Worm (Caenorhabditis elegans): ENCODE results near the gene his-62.

The his-62 gene

ce11 chrIV:7530226-7531070 is 44.1 kb downstream of the his-62 start (continued):
- no peak for TF ChIP-seq fkh-4 (tag; optimal IDR thresholded peaks at IDR 0.05; ENCODE audit: borderline replicate concordance)
- no peak for TF ChIP-seq unc-98 (GFP tag; IDR thresholded peaks at IDR 0.05)
- TF ChIP-seq ceh-8 (GFP tag; optimal IDR thresholded peaks at IDR 0.05) = no peak
- TF ChIP-seq lin-39 (tag; optimal IDR thresholded peaks at IDR 0.05) = no peak
- no peak for TF ChIP-seq nhr-90 (tag; optimal IDR thresholded peaks at IDR 0.05; ENCODE audit: poor library complexity)
- no peak for TF ChIP-seq unc-30 (tag; optimal IDR thresholded peaks at IDR 0.05)
- no peak for TF ChIP-seq rnt-1 (tag; optimal IDR thresholded peaks at IDR 0.05)
- no peak for TF ChIP-seq sup-37 (GFP tag; optimal IDR thresholded peaks at IDR 0.05)
- no peak for TF ChIP-seq skn-1 (tag; optimal IDR thresholded peaks at IDR 0.05)
- no peak for TF ChIP-seq unc-62 (GFP tag; optimal IDR thresholded peaks at IDR 0.05)
- no peak for TF ChIP-seq nhr-12 (tag; optimal IDR thresholded peaks at IDR 0.05)
- peak; percentile 30 for TF ChIP-seq nhr-20 (tag; optimal IDR thresholded peaks at IDR 0.05)
- no peak for TF ChIP-seq nhr-11 (tag; optimal IDR thresholded peaks at IDR 0.05)
- TF ChIP-seq vab-15 (tag; optimal IDR thresholded peaks at IDR 0.05) = no peak
- peak; percentile 40 for TF ChIP-seq dsc-1 (tag; optimal IDR thresholded peaks at IDR 0.05)
- no peak for TF ChIP-seq C04F5.9 (tag; optimal IDR thresholded peaks at IDR 0.05)
- TF ChIP-seq ztf-11 (tag; optimal IDR thresholded peaks at IDR 0.05) = no peak
- no peak for TF ChIP-seq dpl-1 (GFP tag; optimal IDR thresholded peaks at IDR 0.05)
- TF ChIP-seq lir-3 (tag; optimal IDR thresholded peaks at IDR 0.05; ENCODE audit: poor library complexity) = no peak
- no peak for TF ChIP-seq alr-1 (tag; optimal IDR thresholded peaks at IDR 0.05; ENCODE audit: borderline replicate concordance)
- TF ChIP-seq unc-86 (tag; optimal IDR thresholded peaks at IDR 0.05) = no peak
- TF ChIP-seq unc-130 (tag; optimal IDR thresholded peaks at IDR 0.05) = no peak
- TF ChIP-seq ceh-90 (tag; optimal IDR thresholded peaks at IDR 0.05) = no peak
- no peak for TF ChIP-seq nhr-28 (tag; optimal IDR thresholded peaks at IDR 0.05)
- TF ChIP-seq snu-23 (GFP tag; optimal IDR thresholded peaks at IDR 0.05) = peak; percentile 56
- TF ChIP-seq fkh-8 (tag; optimal IDR thresholded peaks at IDR 0.05) = no peak
- TF ChIP-seq ces-1 (GFP tag; optimal IDR thresholded peaks at IDR 0.05) = no peak
- TF ChIP-seq nhr-76 (tag; optimal IDR thresholded peaks at IDR 0.05) = no peak
- no peak for TF ChIP-seq efl-3 (GFP tag; optimal IDR thresholded peaks at IDR 0.05)
- TF ChIP-seq ceh-82 (tag; optimal IDR thresholded peaks at IDR 0.05) = no peak
- TF ChIP-seq fos-1 (tag; optimal IDR thresholded peaks at IDR 0.05) = no peak
- peak; percentile 26 for TF ChIP-seq mep-1 (tag; optimal IDR thresholded peaks at IDR 0.05)
- peak in 1 of 2 experiments; percentile 4 for TF ChIP-seq mdl-1 (tag; optimal IDR thresholded peaks at IDR 0.05)
- TF ChIP-seq tlp-1 (tag; optimal IDR thresholded peaks at IDR 0.05) = no peak
- no peak for TF ChIP-seq ets-5 (GFP tag; IDR thresholded peaks at IDR 0.05)
- TF ChIP-seq mef-2 (tag; optimal IDR thresholded peaks at IDR 0.05) = no peak
- TF ChIP-seq elt-2 (tag; optimal IDR thresholded peaks at IDR 0.05) = no peak
- TF ChIP-seq pag-3 (tag; optimal IDR thresholded peaks at IDR 0.05; ENCODE audit: borderline replicate concordance, insufficient read depth) = no peak
- TF ChIP-seq zag-1 (tag; optimal IDR thresholded peaks at IDR 0.05) = no peak
- TF ChIP-seq aly-2 (tag; optimal IDR thresholded peaks at IDR 0.05) = no peak
- TF ChIP-seq lin-13 (GFP tag; optimal IDR thresholded peaks at IDR 0.05) = no peak
- TF ChIP-seq nhr-84 (tag; optimal IDR thresholded peaks at IDR 0.05) = no peak
- TF ChIP-seq nhr-77 (tag; optimal IDR thresholded peaks at IDR 0.05) = no peak
- no peak for TF ChIP-seq sox-4 (tag; optimal IDR thresholded peaks at IDR 0.05)
- TF ChIP-seq lin-15B (tag; optimal IDR thresholded peaks at IDR 0.05) = no peak
- TF ChIP-seq pax-3 (tag; optimal IDR thresholded peaks at IDR 0.05) = no peak
- TF ChIP-seq lin-35 (GFP tag; optimal IDR thresholded peaks at IDR 0.05) = no peak
- peak in 3 of 6 experiments; percentile 2 to 59 (median 12) for TF ChIP-seq elt-3 (tag; optimal IDR thresholded peaks at IDR 0.05)
- no peak for TF ChIP-seq snpc-4 (tag; optimal IDR thresholded peaks at IDR 0.05)
- TF ChIP-seq ama-1 (optimal IDR thresholded peaks at IDR 0.05) = no peak
- no peak for TF ChIP-seq egl-13 (tag; optimal IDR thresholded peaks at IDR 0.05)
- TF ChIP-seq aha-1 (tag; optimal IDR thresholded peaks at IDR 0.05) = no peak
